Worm (Caenorhabditis elegans): Measurements from ENCODE around the gene mtm-3.
"Not testable (repeated sequence)": the region's sequence is repeated elsewhere in the genome, so short reads cannot be mapped to it uniquely, and the experiment has no call there.

mtm-3 gene

ce11 chrIII:3800240-3800933, at the start of gene mtm-3:
TSS of gene mtm-3 (minus strand) at chrIII:3800467.
- TF ChIP-seq him-1 (tag; optimal IDR thresholded peaks at IDR 0.05) (no peak), W03F9.2 (tag; optimal IDR thresholded peaks at IDR 0.05) (no peak), dao-5 (tag; optimal IDR thresholded peaks at IDR 0.05) (no peak)

- TF ChIP-seq dao-5, W03F9.2, him-1 (tag; optimal IDR thresholded peaks at IDR 0.05): not testable (repeated sequence)
Measured at ce11 chrIII:3844746-3845145, 44.5 kb upstream of the mtm-3 start, which contains the start of gene maph-1.3. TSS of gene maph-1.3 (plus strand) at chrIII:3844893.

- not testable (repeated sequence) for TF ChIP-seq W03F9.2, dao-5, him-1 (tag; optimal IDR thresholded peaks at IDR 0.05)
Measured at ce11 chrIII:3843514-3843913, 43.2 kb upstream of the mtm-3 start, which contains the start of gene C36A4.4. TSS of gene C36A4.4 (minus strand) at chrIII:3843614.

- not testable (repeated sequence) for TF ChIP-seq dao-5, him-1, W03F9.2 (tag; optimal IDR thresholded peaks at IDR 0.05)
Measured at ce11 chrIII:3840279-3840678, 40.0 kb upstream of the mtm-3 start, which contains the start of gene C36A4.11. TSS of gene C36A4.11 (plus strand) at chrIII:3840579.

ce11 chrIII:3839635-3840034, 39.4 kb upstream of the mtm-3 start, which contains the start of gene cyp-25A3:
TSS of gene cyp-25A3 (minus strand) at chrIII:3839735.
- TF ChIP-seq W03F9.2 (tag; optimal IDR thresholded peaks at IDR 0.05) (no peak), dao-5 (tag; optimal IDR thresholded peaks at IDR 0.05) (no peak), him-1 (tag; optimal IDR thresholded peaks at IDR 0.05) (no peak)

ce11 chrIII:3834800-3835271, 34.6 kb upstream of the mtm-3 start, which contains the start of gene cyp-25A2:
TSS of gene cyp-25A2 (plus strand) at chrIII:3835221.
- TF ChIP-seq dao-5 (tag; optimal IDR thresholded peaks at IDR 0.05) (no peak), W03F9.2 (tag; optimal IDR thresholded peaks at IDR 0.05) (no peak), him-1 (tag; optimal IDR thresholded peaks at IDR 0.05) (no peak)

ce11 chrIII:3832291-3832690, 32.0 kb upstream of the mtm-3 start, which contains the start of gene cyp-25A1:
TSS of gene cyp-25A1 (plus strand) at chrIII:3832591.
- TF ChIP-seq W03F9.2 (tag; optimal IDR thresholded peaks at IDR 0.05), result no peak
- no peak for TF ChIP-seq dao-5 (tag; optimal IDR thresholded peaks at IDR 0.05)
- no peak for TF ChIP-seq him-1 (tag; optimal IDR thresholded peaks at IDR 0.05)

- TF ChIP-seq him-1 (tag; optimal IDR thresholded peaks at IDR 0.05) (no peak), dao-5 (tag; optimal IDR thresholded peaks at IDR 0.05) (no peak), W03F9.2 (tag; optimal IDR thresholded peaks at IDR 0.05) (no peak)
Measured at ce11 chrIII:3831798-3832197, 31.5 kb upstream of the mtm-3 start.

- TF ChIP-seq W03F9.2 (tag; optimal IDR thresholded peaks at IDR 0.05), result no peak
- no peak for TF ChIP-seq dao-5 (tag; optimal IDR thresholded peaks at IDR 0.05)
- no peak for TF ChIP-seq him-1 (tag; optimal IDR thresholded peaks at IDR 0.05)
Measured at ce11 chrIII:3831381-3831780, 31.1 kb upstream of the mtm-3 start, which contains the start of gene C36A4.10. TSS of gene C36A4.10 (minus strand) at chrIII:3831481.

- no peak for TF ChIP-seq dao-5 (tag; optimal IDR thresholded peaks at IDR 0.05)
- TF ChIP-seq W03F9.2 (tag; optimal IDR thresholded peaks at IDR 0.05), result no peak
Measured at ce11 chrIII:3829105-3829504, 28.8 kb upstream of the mtm-3 start, which contains the start of gene cnnm-5. TSS of gene cnnm-5 (minus strand) at chrIII:3829205.

ce11 chrIII:3821969-3822453, 21.7 kb upstream of the mtm-3 start, which contains the start of gene amx-1:
TSS of gene amx-1 (plus strand) at chrIII:3822403.
- no peak for TF ChIP-seq W03F9.2 (tag; optimal IDR thresholded peaks at IDR 0.05)
- no peak for TF ChIP-seq dao-5 (tag; optimal IDR thresholded peaks at IDR 0.05)
- no peak for TF ChIP-seq him-1 (tag; optimal IDR thresholded peaks at IDR 0.05)

ce11 chrIII:3820134-3820533, 19.9 kb upstream of the mtm-3 start:
- TF ChIP-seq him-1 (tag; optimal IDR thresholded peaks at IDR 0.05), result no peak
- no peak for TF ChIP-seq dao-5 (tag; optimal IDR thresholded peaks at IDR 0.05)
- peak; percentile 51 for TF ChIP-seq W03F9.2 (tag; optimal IDR thresholded peaks at IDR 0.05)

ce11 chrIII:3819579-3819978, 19.3 kb upstream of the mtm-3 start, which contains the start of gene dpy-27:
TSS of gene dpy-27 (minus strand) at chrIII:3819679.
- no peak for TF ChIP-seq him-1 (tag; optimal IDR thresholded peaks at IDR 0.05)
- TF ChIP-seq W03F9.2 (tag; optimal IDR thresholded peaks at IDR 0.05), result no peak
- no peak for TF ChIP-seq dao-5 (tag; optimal IDR thresholded peaks at IDR 0.05)

ce11 chrIII:3814421-3814820, 14.2 kb upstream of the mtm-3 start:
- TF ChIP-seq dao-5 (tag; optimal IDR thresholded peaks at IDR 0.05), result no peak
- no peak for TF ChIP-seq W03F9.2 (tag; optimal IDR thresholded peaks at IDR 0.05)
- TF ChIP-seq him-1 (tag; optimal IDR thresholded peaks at IDR 0.05), result no peak
